Fruit fly (Drosophila melanogaster): ENCODE results near the gene SerRS.
A peak's percentile ranks its signal among the peaks of the same experiment; 100 is the strongest.

The SerRS gene

DNA sequence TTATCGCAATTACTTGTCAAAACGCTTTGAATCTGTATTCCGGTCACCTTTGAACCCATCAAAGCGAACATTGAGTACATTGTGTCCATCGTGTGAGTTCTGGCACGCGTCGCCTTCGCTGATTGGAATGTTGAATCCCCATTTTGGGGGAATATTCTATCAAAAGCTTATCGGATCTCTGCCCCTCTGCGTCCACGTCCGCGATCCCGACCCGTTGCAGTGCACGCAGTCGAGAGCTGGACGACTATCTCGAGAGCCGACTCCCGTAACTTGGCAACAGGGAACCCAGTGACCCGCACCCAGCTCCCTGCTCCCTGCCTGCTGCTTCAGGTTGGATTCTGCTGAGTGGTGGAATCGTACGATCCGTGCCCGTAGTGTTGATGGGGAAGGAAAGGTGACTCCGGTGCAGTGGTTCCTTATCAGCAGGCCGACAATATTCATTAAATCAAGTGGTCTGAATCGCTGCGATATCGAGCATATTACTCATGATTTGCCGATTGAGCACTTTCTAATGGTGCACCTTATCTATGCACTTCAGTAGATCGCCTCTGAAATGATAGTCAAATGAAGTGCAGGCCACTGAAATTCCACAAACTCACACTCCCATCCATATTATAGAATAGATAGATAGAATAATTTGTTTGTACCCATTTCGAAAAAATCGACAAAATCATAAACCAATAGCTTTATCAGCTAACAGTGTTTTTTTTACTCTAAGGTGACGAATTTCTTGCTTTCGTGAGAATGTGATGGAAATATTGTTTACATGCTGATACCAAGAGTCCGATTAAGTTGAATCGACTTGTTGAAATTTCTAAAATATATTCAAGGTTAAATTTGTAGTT is 7.7 kb upstream of the SerRS start:
- TF ChIP-seq CG9948 (tag; optimal IDR thresholded peaks at IDR 0.05) = no peak
- TF ChIP-seq CG14655 (GFP tag; optimal IDR thresholded peaks at IDR 0.05) = no peak
- no peak for TF ChIP-seq fd96Ca (GFP tag; IDR thresholded peaks at IDR 0.05)
- no peak for TF ChIP-seq D1 (tag; optimal IDR thresholded peaks at IDR 0.05)
- TF ChIP-seq CG32121 (GFP tag; IDR thresholded peaks at IDR 0.05) = no peak
- TF ChIP-seq CG13204 (GFP tag; optimal IDR thresholded peaks at IDR 0.05) = no peak
- TF ChIP-seq Snoo (tag; optimal IDR thresholded peaks at IDR 0.05) = no peak
- TF ChIP-seq Pif1A (GFP tag; optimal IDR thresholded peaks at IDR 0.05) = no peak
- TF ChIP-seq CG12605 (GFP tag; IDR thresholded peaks at IDR 0.05) = no peak
- TF ChIP-seq CG34367 (tag; optimal IDR thresholded peaks at IDR 0.05) = no peak
- TF ChIP-seq Ets98B (GFP tag; IDR thresholded peaks at IDR 0.05) = no peak
- no peak for TF ChIP-seq CG15710 (tag; optimal IDR thresholded peaks at IDR 0.05)
- no peak for TF ChIP-seq Pif1B (GFP tag; optimal IDR thresholded peaks at IDR 0.05)
- no peak for TF ChIP-seq CG17806 (tag; optimal IDR thresholded peaks at IDR 0.05)
- TF ChIP-seq CG8159 (tag; optimal IDR thresholded peaks at IDR 0.05) = no peak
- TF ChIP-seq rn (GFP tag; IDR thresholded peaks at IDR 0.05) = no peak
- TF ChIP-seq gl (tag; optimal IDR thresholded peaks at IDR 0.05) = no peak
- TF ChIP-seq CG4496 (GFP tag; IDR thresholded peaks at IDR 0.05) = no peak
- TF ChIP-seq CG10348 (GFP tag; IDR thresholded peaks at IDR 0.05) = no peak
- TF ChIP-seq CG8301 (tag; optimal IDR thresholded peaks at IDR 0.05) = no peak

DNA sequence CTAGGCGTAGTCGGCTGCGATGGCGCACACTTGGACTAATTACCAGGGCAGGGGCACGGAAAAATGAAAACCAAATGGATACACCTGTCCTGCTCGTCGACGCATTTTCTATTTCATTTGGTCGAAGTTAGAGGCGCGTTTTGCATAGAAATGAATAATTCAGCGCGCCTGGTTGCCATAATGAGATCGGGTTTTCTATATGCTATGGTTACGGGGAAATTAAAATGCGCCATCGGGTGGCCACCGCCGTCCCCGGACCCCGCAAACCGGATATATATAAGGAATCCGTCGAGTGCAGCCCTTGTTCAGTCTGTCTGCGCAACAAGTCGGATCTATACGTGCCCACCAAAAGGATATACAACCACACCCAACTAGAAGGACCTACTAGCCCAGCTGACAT is 6.4 kb upstream of the SerRS start, which contains the start of gene FASN2:
Gene FASN2 (plus strand): TSS at position 301 of the 400 bp plus-strand sequence.
- TF ChIP-seq Pif1A (GFP tag; optimal IDR thresholded peaks at IDR 0.05) (no peak), EcR (GFP tag; optimal IDR thresholded peaks at IDR 0.05) (no peak), CG17806 (tag; optimal IDR thresholded peaks at IDR 0.05) (no peak), Snoo (tag; optimal IDR thresholded peaks at IDR 0.05) (no peak), CG15710 (tag; optimal IDR thresholded peaks at IDR 0.05) (no peak), gl (tag; optimal IDR thresholded peaks at IDR 0.05) (no peak), CG8301 (tag; optimal IDR thresholded peaks at IDR 0.05) (no peak), CG4496 (GFP tag; IDR thresholded peaks at IDR 0.05) (no peak), CG32121 (GFP tag; IDR thresholded peaks at IDR 0.05) (no peak), Ets98B (GFP tag; IDR thresholded peaks at IDR 0.05) (no peak), CG13204 (GFP tag; optimal IDR thresholded peaks at IDR 0.05) (no peak), CG9948 (tag; optimal IDR thresholded peaks at IDR 0.05) (no peak), rn (GFP tag; IDR thresholded peaks at IDR 0.05) (no peak)

DNA sequence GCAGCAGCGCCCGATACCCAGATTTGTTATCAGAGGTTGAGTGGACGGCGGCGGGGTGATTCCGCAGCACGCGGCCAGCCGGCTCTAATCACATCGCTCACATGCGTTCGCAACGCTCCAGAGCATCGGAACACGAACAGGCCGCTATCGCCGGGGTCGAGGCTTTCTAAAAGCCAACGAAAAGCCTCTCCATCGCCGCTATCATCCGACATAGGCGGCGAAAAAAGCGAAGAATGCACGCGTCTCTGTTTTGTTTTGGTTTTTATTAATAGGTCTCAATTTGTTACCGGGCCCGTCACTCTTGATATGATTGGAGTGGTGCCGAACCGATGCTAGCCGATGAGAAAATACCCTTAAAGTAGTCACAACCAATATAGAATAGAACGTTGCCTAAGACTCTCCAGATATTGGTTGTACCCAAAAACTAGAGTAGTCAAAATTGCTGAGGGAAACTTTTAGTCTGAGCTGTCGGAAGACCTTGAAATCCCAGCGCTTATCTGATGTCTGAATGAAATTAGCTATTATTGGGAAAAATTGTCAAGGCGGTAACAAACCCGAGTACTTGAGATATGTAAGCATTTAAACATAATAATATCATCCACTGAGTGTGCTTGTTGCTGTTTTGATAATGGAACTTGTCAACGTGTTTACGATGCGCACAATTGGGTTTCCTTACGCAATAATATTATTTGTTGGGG is 4.9 kb upstream of the SerRS start, which contains the start of gene CG17261:
Gene CG17261 (plus strand): TSS at position 634 of the 698 bp plus-strand sequence.
- TF ChIP-seq Pif1B (GFP tag; optimal IDR thresholded peaks at IDR 0.05) (no peak), CG12605 (GFP tag; IDR thresholded peaks at IDR 0.05) (no peak), Snoo (tag; optimal IDR thresholded peaks at IDR 0.05) (no peak), CG9948 (tag; optimal IDR thresholded peaks at IDR 0.05) (no peak), CG17806 (tag; optimal IDR thresholded peaks at IDR 0.05) (no peak), CG8301 (tag; optimal IDR thresholded peaks at IDR 0.05) (no peak), Ets98B (GFP tag; IDR thresholded peaks at IDR 0.05) (no peak), Pif1A (GFP tag; optimal IDR thresholded peaks at IDR 0.05) (no peak), CG32121 (GFP tag; IDR thresholded peaks at IDR 0.05) (0 out of 2 replicates have a peak, but pooled peaks have one; percentile 22)

DNA sequence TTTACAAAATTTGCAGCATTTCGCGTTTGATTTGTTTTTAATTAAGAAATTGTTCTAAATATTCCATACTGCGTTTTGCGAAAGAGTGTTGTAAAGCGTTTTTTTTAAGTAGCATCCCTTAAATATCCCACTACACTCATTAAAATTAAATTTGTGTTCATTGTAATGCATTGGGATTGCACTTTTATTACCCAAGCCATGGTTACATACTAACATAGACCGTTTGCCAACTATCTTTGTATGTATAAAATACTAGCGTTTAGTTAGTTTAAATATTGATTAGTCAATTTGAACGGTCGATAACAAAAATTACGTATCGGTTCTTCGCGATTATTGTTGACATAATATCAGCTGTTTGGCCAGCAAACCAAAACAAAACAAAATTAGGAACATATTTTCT is 2.6 kb upstream of the SerRS start, which contains the start of the genes cnir and CG17221:
Gene cnir (minus strand): TSS at position 39 of the 400 bp plus-strand sequence.
Gene CG17221 (plus strand): TSS at position 203 of the 400 bp plus-strand sequence.
- TF ChIP-seq CG9948 (tag; optimal IDR thresholded peaks at IDR 0.05) (peak; percentile 35), CG17806 (tag; optimal IDR thresholded peaks at IDR 0.05) (peak; percentile 53), CG13204 (GFP tag; optimal IDR thresholded peaks at IDR 0.05) (no peak), CG15710 (tag; optimal IDR thresholded peaks at IDR 0.05) (peak; percentile 58), rn (GFP tag; IDR thresholded peaks at IDR 0.05) (no peak), CG4496 (GFP tag; IDR thresholded peaks at IDR 0.05) (peak; percentile 56; the same call in 2 of the 3 replicates), Snoo (tag; optimal IDR thresholded peaks at IDR 0.05) (peak; percentile 46), fd96Ca (GFP tag; IDR thresholded peaks at IDR 0.05) (peak; percentile 60; the same call in 2 of the 3 replicates), Pif1A (GFP tag; optimal IDR thresholded peaks at IDR 0.05) (peak; percentile 61), Pif1B (GFP tag; optimal IDR thresholded peaks at IDR 0.05) (peak; percentile 73), CG8301 (tag; optimal IDR thresholded peaks at IDR 0.05) (no peak), CG34367 (tag; optimal IDR thresholded peaks at IDR 0.05) (peak; percentile 49), CG8159 (tag; optimal IDR thresholded peaks at IDR 0.05) (peak; percentile 47), CG10348 (GFP tag; IDR thresholded peaks at IDR 0.05) (no peak), Ets98B (GFP tag; IDR thresholded peaks at IDR 0.05) (no peak; the same call in 1 of the 2 replicates)

DNA sequence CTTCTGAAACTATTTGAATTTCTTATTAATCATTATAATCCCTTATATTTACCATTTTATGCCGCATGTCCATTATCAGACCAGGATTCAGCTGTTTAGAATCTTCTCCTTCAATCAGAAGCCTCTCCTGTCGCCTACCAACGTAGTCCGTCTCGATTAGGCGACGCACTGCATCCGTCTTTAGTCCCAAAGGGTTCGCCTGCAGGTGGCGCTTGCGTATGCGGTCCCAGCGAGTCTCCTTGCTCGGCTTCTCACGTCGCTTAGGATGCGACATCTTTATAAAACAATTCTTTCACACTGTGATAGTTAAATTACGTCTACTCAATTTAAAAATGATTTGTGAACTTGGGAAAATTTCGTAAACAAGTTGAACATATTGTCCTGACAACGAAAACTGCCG is 2.2 kb downstream of the SerRS start, which contains the start of gene CG17258:
Gene CG17258 (minus strand): TSS at position 380 of the 400 bp plus-strand sequence.
- no peak for TF ChIP-seq CG13204 (GFP tag; optimal IDR thresholded peaks at IDR 0.05)
- no peak for TF ChIP-seq CG15710 (tag; optimal IDR thresholded peaks at IDR 0.05)
- TF ChIP-seq Ets98B (GFP tag; IDR thresholded peaks at IDR 0.05) = no peak
- TF ChIP-seq CG17806 (tag; optimal IDR thresholded peaks at IDR 0.05) = no peak
- no peak for TF ChIP-seq CG4496 (GFP tag; IDR thresholded peaks at IDR 0.05)
- no peak for TF ChIP-seq rn (GFP tag; IDR thresholded peaks at IDR 0.05)
- TF ChIP-seq EcR (GFP tag; optimal IDR thresholded peaks at IDR 0.05) = no peak
- TF ChIP-seq CG14655 (GFP tag; optimal IDR thresholded peaks at IDR 0.05) = no peak
- no peak for TF ChIP-seq Snoo (tag; optimal IDR thresholded peaks at IDR 0.05)
- TF ChIP-seq CG34367 (tag; optimal IDR thresholded peaks at IDR 0.05) = no peak
- TF ChIP-seq D1 (tag; optimal IDR thresholded peaks at IDR 0.05) = no peak
